Worm (Caenorhabditis elegans) whole organism, L3 larva: ENCODE results near the gene aak-1.

Experiments
- R02D3.7 ChIP-seq: fragments of 150-350 bp; optimal IDR thresholded peaks from 2 replicates; lab custom pipeline; 2014; ENCODE audit warnings: missing biosample characterization, missing genetic modification characterization
- ZK546.5 ChIP-seq: sonication (generic microtip); optimal IDR thresholded peaks from 2 replicates; lab custom pipeline; 2017; ENCODE audit warnings: missing biosample characterization, missing genetic modification characterization
- ama-1 ChIP-seq: fragments of 150-350 bp; optimal IDR thresholded peaks from 2 replicates; lab custom pipeline; 2018
- ceh-16 ChIP-seq: sonication (generic microtip); optimal IDR thresholded peaks from 2 replicates; lab custom pipeline; 2017; ENCODE audit warnings: missing biosample characterization, missing genetic modification characterization
- ceh-28 ChIP-seq: fragments of 150-350 bp; optimal IDR thresholded peaks from 2 replicates; lab custom pipeline; 2014; ENCODE audit warnings: missing biosample characterization, missing genetic modification reagents, missing genetic modification characterization
- ceh-82 ChIP-seq: fragments of 150-350 bp; optimal IDR thresholded peaks from 2 replicates; lab custom pipeline; 2014; ENCODE audit warnings: missing biosample characterization, missing genetic modification characterization
- egl-5 ChIP-seq: fragments of 150-350 bp; optimal IDR thresholded peaks from 2 replicates; lab custom pipeline; 2017; ENCODE audit warnings: missing biosample characterization, missing genetic modification reagents, missing genetic modification characterization, inconsistent platforms
- elt-2 ChIP-seq: sonication (generic microtip); optimal IDR thresholded peaks from 2 replicates; lab custom pipeline; 2016; ENCODE audit warnings: missing genetic modification reagents, mild to moderate bottlenecking, missing genetic modification characterization, missing compliant biosample characterization
- eor-1 ChIP-seq, 2 experiments: fragments of 150-350 bp; optimal IDR thresholded peaks; 2 replicates each; lab custom pipeline; 2014 to 2018; ENCODE audit warnings: missing biosample characterization in 2 of 2, missing genetic modification characterization in 2 of 2
- fkh-2 ChIP-seq: fragments of 150-350 bp; optimal IDR thresholded peaks from 2 replicates; lab custom pipeline; 2014; ENCODE audit warnings: missing biosample characterization, missing genetic modification reagents, missing genetic modification characterization
- hmg-11 ChIP-seq: sonication (generic microtip); optimal IDR thresholded peaks from 2 replicates; lab custom pipeline; 2016; ENCODE audit warnings: missing genetic modification characterization, missing compliant biosample characterization
- jun-1 ChIP-seq: fragments of 150-350 bp; optimal IDR thresholded peaks from 2 replicates; lab custom pipeline; 2014; ENCODE audit warnings: missing biosample characterization, missing genetic modification reagents, missing genetic modification characterization
- lsy-12 ChIP-seq: sonication (generic microtip); optimal IDR thresholded peaks from 2 replicates; lab custom pipeline; 2016; ENCODE audit warnings: mild to moderate bottlenecking, missing genetic modification characterization, missing compliant biosample characterization
- mml-1 ChIP-seq: fragments of 150-350 bp; sonication (generic microtip); optimal IDR thresholded peaks from 3 replicates; lab custom pipeline; 2014; ENCODE audit warnings: missing biosample characterization, missing genetic modification characterization
- nfya-1 ChIP-seq: sonication (generic microtip); optimal IDR thresholded peaks from 2 replicates; lab custom pipeline; 2017; ENCODE audit warnings: missing genetic modification characterization, mild to moderate bottlenecking, missing compliant biosample characterization, antibody characterized with exemption, moderate library complexity; ENCODE audit not compliant: insufficient read depth
- nhr-12 ChIP-seq: fragments of 150-350 bp; optimal IDR thresholded peaks from 2 replicates; lab custom pipeline; 2014; ENCODE audit warnings: missing biosample characterization, missing genetic modification characterization
- nhr-23 ChIP-seq: fragments of 150-350 bp; optimal IDR thresholded peaks from 2 replicates; lab custom pipeline; 2014; ENCODE audit warnings: missing biosample characterization, missing genetic modification reagents, missing genetic modification characterization
- nhr-237 ChIP-seq: fragments of 150-350 bp; optimal IDR thresholded peaks from 2 replicates; lab custom pipeline; 2014; ENCODE audit warnings: missing biosample characterization, missing genetic modification characterization
- nhr-25 ChIP-seq: sonication (generic microtip); optimal IDR thresholded peaks from 2 replicates; lab custom pipeline; 2017; ENCODE audit warnings: missing biosample characterization, missing genetic modification characterization
- nhr-43 ChIP-seq: sonication (generic microtip); optimal IDR thresholded peaks from 2 replicates; lab custom pipeline; 2016; ENCODE audit warnings: mild to moderate bottlenecking, missing genetic modification characterization, missing compliant biosample characterization; ENCODE audit not compliant: poor library complexity, severe bottlenecking
- nhr-67 ChIP-seq: fragments of 150-350 bp; optimal IDR thresholded peaks from 2 replicates; lab custom pipeline; 2014; ENCODE audit warnings: missing biosample characterization, missing genetic modification characterization
- pha-4 ChIP-seq: fragments of 150-350 bp; optimal IDR thresholded peaks from 2 replicates; lab custom pipeline; 2014; ENCODE audit warnings: missing biosample characterization, missing genetic modification reagents, missing genetic modification characterization
- pqm-1 ChIP-seq: fragments of 150-350 bp; optimal IDR thresholded peaks from 2 replicates; lab custom pipeline; 2017; ENCODE audit warnings: missing biosample characterization, missing genetic modification characterization, inconsistent platforms
- sea-2 ChIP-seq: fragments of 150-350 bp; sonication (generic microtip); optimal IDR thresholded peaks from 4 replicates; lab custom pipeline; 2014; ENCODE audit warnings: missing biosample characterization, missing genetic modification reagents, missing genetic modification characterization
- skn-1 ChIP-seq: fragments of 150-350 bp; optimal IDR thresholded peaks from 2 replicates; lab custom pipeline; 2014; ENCODE audit warnings: missing biosample characterization, missing genetic modification characterization
- tbx-2 ChIP-seq: sonication (generic microtip); optimal IDR thresholded peaks from 2 replicates; lab custom pipeline; 2016; ENCODE audit warnings: mild to moderate bottlenecking, missing genetic modification characterization, missing compliant biosample characterization
- unc-39 ChIP-seq: sonication (generic microtip); optimal IDR thresholded peaks from 4 replicates; lab custom pipeline; 2017; ENCODE audit warnings: missing biosample characterization, missing genetic modification characterization
- unc-62 ChIP-seq: fragments of 150-350 bp; sonication (generic microtip); optimal IDR thresholded peaks from 4 replicates; lab custom pipeline; 2014; ENCODE audit warnings: missing biosample characterization, missing genetic modification reagents, missing genetic modification characterization
- ztf-11 ChIP-seq: fragments of 150-350 bp; optimal IDR thresholded peaks from 2 replicates; lab custom pipeline; 2014; ENCODE audit warnings: missing biosample characterization, missing genetic modification characterization
- ztf-4 ChIP-seq: fragments of 150-350 bp; optimal IDR thresholded peaks from 2 replicates; lab custom pipeline; 2014; ENCODE audit warnings: missing biosample characterization, missing genetic modification characterization

aak-1 gene

ce11 chrIII:8775953-8776352, 15.1 kb upstream of the aak-1 start, which contains the start of gene snap-29:
snap-29 (plus strand) TSS chrIII:8776253.
- TF ChIP-seq nhr-12 (tag; lab: Kevin White, UChicago) (no peak), pha-4 (tag; lab: Kevin White, UChicago) (no peak), ama-1 (lab: Kevin White, UChicago) (no peak)
- TF ChIP-seq, all 47 proteins: peak for 0

ce11 chrIII:8773375-8773774, 12.5 kb upstream of the aak-1 start:
- TF ChIP-seq hmg-11 (tag; lab: Kevin White, UChicago), result no peak
- TF ChIP-seq tbx-2 (tag; lab: Kevin White, UChicago), result no peak
- TF ChIP-seq lsy-12 (tag; lab: Kevin White, UChicago), result no peak
- TF ChIP-seq nhr-43 (tag; lab: Kevin White, UChicago), result no peak
- TF ChIP-seq R02D3.7 (tag; lab: Kevin White, UChicago), result no peak
- TF ChIP-seq ZK546.5, result no peak
- TF ChIP-seq ceh-28 (tag; lab: Kevin White, UChicago), result no peak
- TF ChIP-seq nhr-23, result no peak
- TF ChIP-seq ztf-4 (tag; lab: Kevin White, UChicago), result no peak
- no peak for TF ChIP-seq sea-2 (GFP tag; lab: Kevin White, UChicago)
- TF ChIP-seq eor-1 (tag; optimal IDR thresholded peaks at IDR 0.05; lab: Kevin White, UChicago), result no peak
- TF ChIP-seq elt-2 (tag; lab: Kevin White, UChicago), result no peak

ce11 chrIII:8772428-8773027, 11.6 kb upstream of the aak-1 start:
- TF ChIP-seq unc-62 (GFP tag; lab: Kevin White, UChicago), result no peak
- TF ChIP-seq mml-1 (tag; lab: Kevin White, UChicago), result no peak
- peak; percentile 9 for TF ChIP-seq egl-5 (tag; lab: Kevin White, UChicago)
- TF ChIP-seq elt-2 (tag; lab: Kevin White, UChicago), result peak; percentile 11

- TF ChIP-seq pqm-1, result no peak
- no peak for TF ChIP-seq jun-1
- no peak for TF ChIP-seq skn-1
- no peak for TF ChIP-seq hmg-11 (tag; lab: Kevin White, UChicago)
- TF ChIP-seq ceh-28 (tag; lab: Kevin White, UChicago), result no peak
- TF ChIP-seq nhr-12 (tag; lab: Kevin White, UChicago), result no peak
- no peak for TF ChIP-seq ceh-82 (tag; lab: Kevin White, UChicago)
- TF ChIP-seq nhr-67 (tag; lab: Kevin White, UChicago), result no peak
These were observed 11.0 kb upstream of the aak-1 start, which contains the start of gene K02D10.3 for ce11 chrIII:8771851-8772250. K02D10.3 (minus strand) TSS chrIII:8771951.

ce11 chrIII:8771162-8771561, 10.3 kb upstream of the aak-1 start, which contains the start of gene K02D10.2:
K02D10.2 (minus strand) TSS chrIII:8771262.
- no peak for TF ChIP-seq nfya-1
- no peak for TF ChIP-seq ZK546.5
- no peak for TF ChIP-seq R02D3.7 (tag; lab: Kevin White, UChicago)
- no peak for TF ChIP-seq unc-39 (tag; lab: Kevin White, UChicago)

ce11 chrIII:8770243-8770642, 9.4 kb upstream of the aak-1 start:
- TF ChIP-seq fkh-2 (tag; lab: Kevin White, UChicago) (no peak), nhr-25 (tag; lab: Kevin White, UChicago) (peak; percentile 58), nhr-23 (peak; percentile 30)

- peak; percentile 29 for TF ChIP-seq ceh-28 (tag; lab: Kevin White, UChicago)
- TF ChIP-seq ceh-16 (tag; lab: Kevin White, UChicago), result no peak
- peak; percentile 62 for TF ChIP-seq ama-1 (lab: Kevin White, UChicago)
- no peak for TF ChIP-seq ztf-11
- TF ChIP-seq nhr-12 (tag; lab: Kevin White, UChicago), result no peak
- TF ChIP-seq nhr-237 (tag; lab: Kevin White, UChicago), result no peak
- no peak for TF ChIP-seq pqm-1
- no peak for TF ChIP-seq egl-5 (tag; lab: Kevin White, UChicago)
- no peak for TF ChIP-seq ztf-4 (tag; lab: Kevin White, UChicago)
These were observed 8.4 kb upstream of the aak-1 start, which contains the start of gene K02D10.1 for ce11 chrIII:8769253-8769652. K02D10.1 (plus strand) TSS chrIII:8769536.
